Worm (Caenorhabditis elegans): ENCODE results near the gene F10B5.2.

The F10B5.2 gene

DNA sequence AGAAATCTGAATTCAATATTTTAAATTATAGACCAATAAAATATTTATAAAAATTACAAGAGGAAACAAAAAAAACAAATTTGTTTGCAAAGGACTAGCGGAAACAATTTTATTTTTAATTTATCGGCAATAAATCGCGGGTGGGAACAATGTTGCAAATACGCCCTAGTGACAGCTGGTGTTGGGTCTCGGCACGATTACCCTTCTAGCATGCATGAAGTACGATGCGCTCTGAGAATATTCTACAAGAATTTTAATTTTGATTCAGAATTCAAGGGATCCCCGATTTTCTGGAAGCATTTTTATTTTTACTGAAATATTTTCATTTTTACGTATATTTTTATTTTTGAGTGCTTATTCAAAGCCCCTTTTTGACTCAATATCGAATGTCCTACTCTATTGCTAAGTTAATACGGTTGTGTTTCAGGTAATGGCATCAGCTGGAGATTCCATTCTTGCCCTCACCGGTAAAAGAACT lies 40.5 kb downstream of the F10B5.2 start, which contains the start of the genes mig-5 and cct-1 (continued):
- peak; percentile 95 for TF ChIP-seq nhr-11 (tag; optimal IDR thresholded peaks at IDR 0.05)
- TF ChIP-seq F49E8.2 (tag; optimal IDR thresholded peaks at IDR 0.05; ENCODE audit: borderline replicate concordance): no peak
- TF ChIP-seq duxl-1 (tag; optimal IDR thresholded peaks at IDR 0.05; ENCODE audit: poor library complexity): peak; percentile 92
- no peak for TF ChIP-seq set-16 (GFP tag; IDR thresholded peaks at IDR 0.05)

DNA sequence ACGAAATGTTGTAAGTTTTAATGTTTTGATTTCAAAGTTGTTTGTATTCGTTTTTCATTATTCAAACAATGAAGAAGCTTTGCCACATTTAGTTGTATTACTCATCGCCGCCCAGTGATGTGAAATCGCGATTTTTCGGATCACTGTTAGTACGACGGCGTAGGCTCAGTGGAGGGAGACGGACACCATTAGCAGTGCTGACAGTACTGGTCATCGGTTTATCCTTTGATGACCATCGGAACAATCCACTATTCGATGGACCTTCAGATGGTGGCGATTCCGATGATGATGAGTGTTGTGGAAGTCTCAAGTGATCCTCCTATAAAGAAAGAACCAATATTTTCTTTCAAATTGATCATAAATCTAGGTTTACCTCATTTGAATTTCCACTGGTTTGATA lies 43.0 kb downstream of the F10B5.2 start:
- TF ChIP-seq nhr-111 (GFP tag; optimal IDR thresholded peaks at IDR 0.05) (peak; percentile 29), ctbp-1 (GFP tag; IDR thresholded peaks at IDR 0.05) (peak; percentile 26; the same call in 1 of the 2 replicates), lin-38 (GFP tag; IDR thresholded peaks at IDR 0.05) (peak; percentile 54; the same call in 1 of the 2 replicates), F49E8.2 (tag; optimal IDR thresholded peaks at IDR 0.05; ENCODE audit: borderline replicate concordance) (peak; percentile 6), pha-4 (GFP tag; IDR thresholded peaks at IDR 0.05) (no peak), pha-4 (tag; optimal IDR thresholded peaks at IDR 0.05) (no peak), T26A8.4 (GFP tag; IDR thresholded peaks at IDR 0.05) (no peak), lin-1 (GFP tag; IDR thresholded peaks at IDR 0.05) (0 out of 2 replicates have a peak, but pooled peaks have one; percentile 9)

DNA sequence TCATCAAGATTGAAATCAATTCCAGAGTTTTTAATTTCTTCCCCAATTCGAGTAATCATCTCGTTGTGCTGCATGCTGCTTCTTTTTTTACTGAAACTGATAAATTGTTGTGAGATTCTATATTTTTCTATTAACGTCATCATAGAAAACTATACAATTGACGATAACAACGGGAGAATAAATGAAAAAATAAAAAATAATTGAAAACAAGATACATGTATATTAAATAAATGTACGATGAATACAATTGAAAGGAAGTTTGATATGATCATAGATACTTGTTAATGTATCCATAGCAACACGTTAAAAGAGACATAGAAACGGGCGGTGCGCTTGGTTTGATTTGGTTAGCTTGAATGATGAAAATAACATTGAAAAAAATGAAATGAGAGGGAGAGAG lies 45.9 kb downstream of the F10B5.2 start, which contains the start of gene T05C12.8:
Gene T05C12.8 (minus strand): TSS at position 101 of the 400 bp plus-strand sequence.
- no peak for TF ChIP-seq ztf-11 (tag; optimal IDR thresholded peaks at IDR 0.05)
- TF ChIP-seq hmg-1.1 (GFP tag; IDR thresholded peaks at IDR 0.05): no peak
- no peak for TF ChIP-seq snpc-4 (tag; optimal IDR thresholded peaks at IDR 0.05)
- TF ChIP-seq dpl-1 (GFP tag; optimal IDR thresholded peaks at IDR 0.05): no peak
- TF ChIP-seq duxl-1 (tag; optimal IDR thresholded peaks at IDR 0.05; ENCODE audit: poor library complexity): no peak
- TF ChIP-seq nhr-102 (tag; optimal IDR thresholded peaks at IDR 0.05): no peak
- no peak for TF ChIP-seq nhr-6 (tag; optimal IDR thresholded peaks at IDR 0.05)
- TF ChIP-seq ZK546.5 (tag; optimal IDR thresholded peaks at IDR 0.05): no peak
- no peak for TF ChIP-seq daf-8 (GFP tag; IDR thresholded peaks at IDR 0.05)
- no peak for TF ChIP-seq mdl-1 (tag; optimal IDR thresholded peaks at IDR 0.05)
- no peak for TF ChIP-seq F26F4.8 (GFP tag; conservative IDR thresholded peaks at IDR 0.05)
- no peak for TF ChIP-seq ces-1 (GFP tag; optimal IDR thresholded peaks at IDR 0.05)
- TF ChIP-seq daf-16 (GFP tag; optimal IDR thresholded peaks at IDR 0.05): no peak
- TF ChIP-seq daf-16 (tag; optimal IDR thresholded peaks at IDR 0.05): no peak
- no peak for TF ChIP-seq ztf-7 (tag; optimal IDR thresholded peaks at IDR 0.05)

DNA sequence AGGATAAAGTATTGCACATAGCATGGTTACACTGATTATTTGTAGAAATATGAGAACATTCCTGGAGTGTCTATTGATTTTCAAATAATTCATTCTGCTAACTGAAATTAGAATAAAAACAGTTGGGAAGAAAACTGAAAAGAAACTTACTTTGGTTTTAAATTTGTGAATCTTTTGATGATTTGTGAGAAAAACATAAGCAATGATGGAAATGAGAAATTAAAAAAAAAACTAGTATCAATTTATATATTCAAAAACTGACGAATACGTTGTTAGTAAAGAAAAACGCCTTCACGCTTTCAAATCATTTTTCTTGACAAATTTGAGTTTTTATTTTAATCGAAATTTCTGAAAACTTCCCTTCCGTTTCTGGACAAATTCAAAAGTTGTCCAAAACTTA lies 48.6 kb downstream of the F10B5.2 start, which contains the start of gene T05C12.9:
Gene T05C12.9 (minus strand): TSS at position 101 of the 400 bp plus-strand sequence.
- no peak for TF ChIP-seq nhr-6 (tag; optimal IDR thresholded peaks at IDR 0.05)
- TF ChIP-seq Y48G9A.11 (GFP tag; IDR thresholded peaks at IDR 0.05): no peak
- no peak for TF ChIP-seq lin-1 (GFP tag; IDR thresholded peaks at IDR 0.05)
- TF ChIP-seq ceh-20 (GFP tag; IDR thresholded peaks at IDR 0.05): no peak
- TF ChIP-seq daf-19 (GFP tag; conservative IDR thresholded peaks at IDR 0.05): no peak
- no peak for TF ChIP-seq dmd-9 (GFP tag; IDR thresholded peaks at IDR 0.05)
- no peak for TF ChIP-seq nhr-77 (tag; optimal IDR thresholded peaks at IDR 0.05)
- TF ChIP-seq attf-4 (tag; optimal IDR thresholded peaks at IDR 0.05): no peak
- no peak for TF ChIP-seq lin-39 (tag; optimal IDR thresholded peaks at IDR 0.05)

DNA sequence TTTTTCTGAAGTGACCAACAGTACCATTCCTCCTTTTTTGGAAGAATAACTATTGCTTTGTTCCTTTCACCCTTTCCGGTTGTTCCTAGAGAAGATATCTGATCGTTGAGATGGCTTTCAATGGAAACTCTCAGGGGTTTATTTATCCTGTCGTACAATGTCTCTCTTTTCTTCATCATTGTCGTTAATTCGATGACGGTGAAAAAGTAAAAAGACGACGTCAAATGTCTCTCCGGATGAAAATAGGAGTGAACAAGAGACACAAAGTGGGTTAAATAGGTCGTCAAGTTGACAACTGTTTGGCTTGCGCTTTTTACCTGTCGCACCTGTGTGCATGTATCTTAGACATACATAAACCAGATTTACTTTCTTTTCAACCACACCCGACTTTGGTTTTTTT lies 49.4 kb downstream of the F10B5.2 start:
- TF ChIP-seq nhr-41 (GFP tag; IDR thresholded peaks at IDR 0.05): no peak
- peak in 1 of 2 experiments; percentile 49 for TF ChIP-seq unc-62 (GFP tag; optimal IDR thresholded peaks at IDR 0.05 in 1 of 2)
- no peak for TF ChIP-seq unc-62 (tag; optimal IDR thresholded peaks at IDR 0.05)

Measured in whole organism, L4 larva.